Fruit fly (Drosophila melanogaster) whole organism, embryonic: ENCODE measurements around the gene CG46458.
A peak's percentile ranks its signal among the peaks of the same experiment; 100 is the strongest.

Source experiments
- Asciz ChIP-seq: fragments of 200-800 bp; sonication (Bioruptor generic); optimal IDR thresholded peaks from 2 replicates; lab custom pipeline; 2017; ENCODE audit warnings: missing biosample characterization, mild to moderate bottlenecking, missing genetic modification characterization, missing genetic modification reagents
- B-H1 ChIP-seq: fragments of 200-800 bp; sonication (Bioruptor generic); IDR thresholded peaks from 3 replicates; pipeline ENCODE4 v1.3.6; 2022; ENCODE audit warnings: missing biosample characterization, missing genetic modification characterization
- CG11504 ChIP-seq: fragments of 200-800 bp; sonication (Bioruptor generic); optimal IDR thresholded peaks from 3 replicates; lab custom pipeline; 2019; ENCODE audit warnings: missing biosample characterization, mild to moderate bottlenecking, missing genetic modification characterization, moderate library complexity
- CG12942 ChIP-seq: fragments of 200-800 bp; sonication (Bioruptor generic); optimal IDR thresholded peaks from 3 replicates; lab custom pipeline; 2016; ENCODE audit warnings: missing biosample characterization, missing genetic modification characterization
- CG14860 ChIP-seq: fragments of 200-800 bp; sonication (Bioruptor generic); IDR thresholded peaks from 3 replicates; pipeline ENCODE4 v1.3.6; 2022; ENCODE audit warnings: missing biosample characterization, missing genetic modification characterization; ENCODE audit not compliant: partially characterized antibody
- CG17359 ChIP-seq: fragments of 200-800 bp; sonication (Bioruptor generic); optimal IDR thresholded peaks from 3 replicates; lab custom pipeline; 2018; ENCODE audit warnings: missing biosample characterization, mild to moderate bottlenecking, missing genetic modification characterization, moderate library complexity
- CG18619 ChIP-seq: fragments of 200-800 bp; sonication (Bioruptor generic); optimal IDR thresholded peaks from 3 replicates; lab custom pipeline; 2017; ENCODE audit warnings: missing biosample characterization, mild to moderate bottlenecking, missing genetic modification characterization
- CG2875 ChIP-seq: fragments of 200-800 bp; sonication (Bioruptor generic); optimal IDR thresholded peaks from 2 replicates; lab custom pipeline; 2017; ENCODE audit warnings: missing biosample characterization, mild to moderate bottlenecking, missing genetic modification characterization, missing genetic modification reagents
- CG31441 ChIP-seq: fragments of 200-800 bp; sonication (Bioruptor generic); IDR thresholded peaks from 2 replicates; pipeline ENCODE4 v1.3.6; 2022; ENCODE audit warnings: missing biosample characterization, missing genetic modification characterization
- CG32532 ChIP-seq: fragments of 200-800 bp; sonication (Bioruptor generic); IDR thresholded peaks from 2 replicates; pipeline ENCODE4 v1.3.6; 2022; ENCODE audit warnings: missing biosample characterization, missing genetic modification characterization
- CG3407 ChIP-seq: fragments of 200-800 bp; sonication (Bioruptor generic); optimal IDR thresholded peaks from 2 replicates; lab custom pipeline; 2018; ENCODE audit warnings: missing biosample characterization, mild to moderate bottlenecking, missing genetic modification characterization
- CG4328 ChIP-seq: fragments of 200-800 bp; sonication (Bioruptor generic); optimal IDR thresholded peaks from 3 replicates; lab custom pipeline; 2017; ENCODE audit warnings: missing biosample characterization, missing genetic modification reagents, missing genetic modification characterization
- CG4820 ChIP-seq: fragments of 200-800 bp; sonication (Bioruptor generic); optimal IDR thresholded peaks from 3 replicates; lab custom pipeline; 2016; ENCODE audit warnings: missing biosample characterization, missing genetic modification characterization
- CG8281 ChIP-seq: fragments of 200-800 bp; sonication (Bioruptor generic); optimal IDR thresholded peaks from 2 replicates; lab custom pipeline; 2018; ENCODE audit warnings: missing biosample characterization, mild to moderate bottlenecking, missing genetic modification characterization, moderate library complexity
- CG8944 ChIP-seq: fragments of 200-800 bp; sonication (Bioruptor generic); optimal IDR thresholded peaks from 3 replicates; lab custom pipeline; 2016; ENCODE audit warnings: missing biosample characterization, missing genetic modification characterization
- CG9437 ChIP-seq: fragments of 200-800 bp; sonication (Bioruptor generic); optimal IDR thresholded peaks from 2 replicates; lab custom pipeline; 2018; ENCODE audit warnings: missing biosample characterization, mild to moderate bottlenecking, missing genetic modification characterization
- Dbx ChIP-seq: fragments of 200-800 bp; sonication (Bioruptor generic); IDR thresholded peaks from 3 replicates; pipeline ENCODE4 v1.3.6; 2022; ENCODE audit warnings: missing biosample characterization, missing genetic modification characterization
- Deaf1 ChIP-seq: fragments of 200-800 bp; optimal IDR thresholded peaks from 3 replicates; lab custom pipeline; 2019; ENCODE audit warnings: missing biosample characterization, mild to moderate bottlenecking, missing genetic modification characterization, moderate library complexity
- E2f1 ChIP-seq: fragments of 200-800 bp; sonication (Bioruptor generic); IDR thresholded peaks from 2 replicates; pipeline ENCODE4 v1.3.6; 2022; ENCODE audit warnings: missing biosample characterization, missing genetic modification characterization
- E2f2 ChIP-seq: fragments of 200-800 bp; sonication (Bioruptor generic); IDR thresholded peaks from 2 replicates; pipeline ENCODE4 v1.3.6; 2022; ENCODE audit warnings: missing biosample characterization, missing genetic modification characterization
- Eip74EF ChIP-seq, 2 experiments: fragments of 200-800 bp in 1 of 2; fragments of >200 bp in 1 of 2; sonication (Bioruptor generic) in 1 of 2; optimal IDR thresholded peaks; 2 replicates each; lab custom pipeline; 2017 to 2019; ENCODE audit warnings: missing biosample characterization in 2 of 2, missing genetic modification characterization in 2 of 2, mild to moderate bottlenecking in 1 of 2, moderate library complexity in 1 of 2
- Fer3 ChIP-seq: fragments of 200-800 bp; sonication (Bioruptor generic); optimal IDR thresholded peaks from 2 replicates; lab custom pipeline; 2018; ENCODE audit warnings: missing biosample characterization, mild to moderate bottlenecking, missing genetic modification characterization, moderate library complexity
- Hr39 ChIP-seq: fragments of >200 bp; optimal IDR thresholded peaks from 2 replicates; lab custom pipeline; 2017
- Lhr ChIP-seq: fragments of 200-800 bp; sonication (Bioruptor generic); optimal IDR thresholded peaks from 3 replicates; lab custom pipeline; 2017; ENCODE audit warnings: mild to moderate bottlenecking, missing biosample characterization, missing genetic modification reagents, missing genetic modification characterization
- Mad ChIP-seq: fragments of 200-800 bp; sonication (Bioruptor generic); optimal IDR thresholded peaks from 2 replicates; lab custom pipeline; 2016; ENCODE audit warnings: missing biosample characterization, missing genetic modification characterization
- Mrtf ChIP-seq: fragments of 200-800 bp; sonication (Bioruptor generic); IDR thresholded peaks from 3 replicates; pipeline ENCODE4 v1.3.6; 2022; ENCODE audit warnings: missing biosample characterization, missing genetic modification characterization
- Myb ChIP-seq: fragments of 200-800 bp; sonication (Bioruptor generic); optimal IDR thresholded peaks from 2 replicates; lab custom pipeline; 2016; ENCODE audit warnings: missing biosample characterization, missing genetic modification characterization
- NK7.1 ChIP-seq: fragments of 200-800 bp; sonication (Bioruptor generic); optimal IDR thresholded peaks from 3 replicates; lab custom pipeline; 2016; ENCODE audit warnings: missing biosample characterization, missing genetic modification characterization
- Neu2 ChIP-seq: fragments of 200-800 bp; sonication (Bioruptor generic); optimal IDR thresholded peaks from 3 replicates; lab custom pipeline; 2016; ENCODE audit warnings: missing biosample characterization, missing genetic modification characterization, borderline replicate concordance
- Sox100B ChIP-seq: fragments of 200-800 bp; sonication (Bioruptor generic); optimal IDR thresholded peaks from 3 replicates; lab custom pipeline; 2018; ENCODE audit warnings: missing biosample characterization, mild to moderate bottlenecking, missing genetic modification characterization
- Ssrp ChIP-seq: fragments of 200-800 bp; sonication (Bioruptor generic); optimal IDR thresholded peaks from 2 replicates; lab custom pipeline; 2018; ENCODE audit warnings: missing biosample characterization, mild to moderate bottlenecking, missing genetic modification characterization, moderate library complexity
- Tbp ChIP-seq: fragments of >200 bp; optimal IDR thresholded peaks from 2 replicates; lab custom pipeline; 2018; ENCODE audit warnings: missing biosample characterization, missing genetic modification characterization
- cato ChIP-seq: fragments of 200-800 bp; sonication (Bioruptor generic); optimal IDR thresholded peaks from 2 replicates; lab custom pipeline; 2016; ENCODE audit warnings: missing biosample characterization, missing genetic modification characterization, borderline replicate concordance
- chif ChIP-seq, 2 experiments: fragments of 200-800 bp; sonication (Bioruptor generic); optimal IDR thresholded peaks; 3 replicates each; lab custom pipeline; 2016; ENCODE audit warnings: missing biosample characterization in 2 of 2, missing genetic modification characterization in 2 of 2
- chn ChIP-seq: fragments of 200-800 bp; sonication (Bioruptor generic); optimal IDR thresholded peaks from 2 replicates; lab custom pipeline; 2016; ENCODE audit warnings: missing biosample characterization, missing genetic modification characterization
- corto ChIP-seq: fragments of 200-800 bp; sonication (Bioruptor generic); optimal IDR thresholded peaks from 2 replicates; lab custom pipeline; 2016; ENCODE audit warnings: missing biosample characterization, mild to moderate bottlenecking, missing genetic modification characterization, moderate library complexity
- ham ChIP-seq: fragments of 200-800 bp; sonication (Bioruptor generic); IDR thresholded peaks from 2 replicates; pipeline ENCODE4 v1.3.6; 2022; ENCODE audit warnings: missing biosample characterization, missing genetic modification characterization
- kah ChIP-seq: fragments of 200-800 bp; sonication (Bioruptor generic); optimal IDR thresholded peaks from 2 replicates; lab custom pipeline; 2018; ENCODE audit warnings: missing biosample characterization, mild to moderate bottlenecking, missing genetic modification characterization
- kay ChIP-seq: fragments of 200-800 bp; sonication (Bioruptor generic); optimal IDR thresholded peaks from 2 replicates; lab custom pipeline; 2016; ENCODE audit warnings: missing biosample characterization, missing genetic modification characterization
- lbe ChIP-seq: fragments of 200-800 bp; sonication (Bioruptor generic); optimal IDR thresholded peaks from 2 replicates; lab custom pipeline; 2016; ENCODE audit warnings: missing biosample characterization, mild to moderate bottlenecking, missing genetic modification characterization
- nom ChIP-seq: fragments of 200-800 bp; sonication (Bioruptor generic); optimal IDR thresholded peaks from 2 replicates; lab custom pipeline; 2017; ENCODE audit warnings: missing biosample characterization, missing genetic modification characterization, mild to moderate bottlenecking, moderate library complexity, missing genetic modification reagents
- p53 ChIP-seq: fragments of 200-800 bp; sonication (Bioruptor generic); optimal IDR thresholded peaks from 2 replicates; lab custom pipeline; 2016; ENCODE audit warnings: missing biosample characterization, missing genetic modification characterization
- pfk ChIP-seq: fragments of 200-800 bp; sonication (Bioruptor generic); optimal IDR thresholded peaks from 2 replicates; lab custom pipeline; 2018; ENCODE audit warnings: missing biosample characterization, mild to moderate bottlenecking, missing genetic modification characterization, moderate library complexity
- pzg ChIP-seq: fragments of 200-800 bp; sonication (Bioruptor generic); optimal IDR thresholded peaks from 3 replicates; lab custom pipeline; 2018; ENCODE audit warnings: missing biosample characterization, mild to moderate bottlenecking, missing genetic modification characterization, moderate library complexity
- scrt ChIP-seq: fragments of 200-800 bp; sonication (Bioruptor generic); optimal IDR thresholded peaks from 2 replicates; lab custom pipeline; 2018; ENCODE audit warnings: missing biosample characterization, mild to moderate bottlenecking, missing genetic modification characterization, moderate library complexity
- ssp ChIP-seq: fragments of 200-800 bp; sonication (Bioruptor generic); IDR thresholded peaks from 2 replicates; pipeline ENCODE4 v1.3.6; 2022; ENCODE audit warnings: missing biosample characterization, missing genetic modification characterization
- unpg ChIP-seq: fragments of 200-800 bp; sonication (Bioruptor generic); optimal IDR thresholded peaks from 3 replicates; lab custom pipeline; 2018; ENCODE audit warnings: missing biosample characterization, mild to moderate bottlenecking, missing genetic modification characterization, moderate library complexity
- zfh1 ChIP-seq: fragments of 200-800 bp; sonication (Bioruptor generic); IDR thresholded peaks from 3 replicates; pipeline ENCODE4 v1.3.6; 2022; ENCODE audit warnings: missing biosample characterization, missing genetic modification characterization
- zfh2 ChIP-seq: fragments of 200-800 bp; sonication (Bioruptor generic); optimal IDR thresholded peaks from 2 replicates; lab custom pipeline; 2016; ENCODE audit warnings: missing biosample characterization, missing genetic modification characterization

Gene CG46458

DNA sequence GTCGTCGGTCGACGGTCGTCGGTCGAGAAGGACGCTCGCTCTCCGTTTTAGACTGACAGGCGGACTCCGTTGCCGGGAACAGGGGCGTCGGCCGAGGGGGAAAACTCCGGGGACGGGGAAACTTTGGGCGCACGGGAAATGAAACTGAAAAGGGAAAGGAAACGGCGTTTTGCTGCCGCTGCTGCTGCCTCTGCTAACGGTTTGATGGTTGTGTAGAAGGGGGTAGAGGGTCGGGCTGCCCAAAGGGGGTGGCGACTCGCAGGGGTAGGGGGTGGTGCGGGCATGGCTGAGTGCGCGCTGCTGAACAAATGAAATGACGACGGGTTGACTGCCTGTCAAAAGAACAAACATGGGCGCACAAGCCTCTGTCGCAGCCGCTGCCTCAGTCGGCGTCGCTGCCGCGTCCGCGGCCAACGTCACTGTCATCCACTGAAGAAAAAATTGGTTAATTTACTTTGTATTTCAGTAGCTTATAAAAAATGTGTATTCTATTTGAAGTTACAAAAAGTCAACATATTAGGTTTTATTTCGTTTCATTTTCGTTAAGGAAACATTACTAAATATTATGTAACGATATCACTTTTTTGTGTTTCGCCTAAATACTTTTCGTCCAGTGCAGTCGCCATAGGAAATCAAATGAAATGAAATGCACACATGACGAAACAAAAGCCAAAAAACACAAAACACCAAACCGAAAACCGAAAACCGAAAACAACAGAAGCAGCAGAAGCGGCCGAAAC is 22.2 kb downstream of the CG46458 start (continued):
- TF ChIP-seq Neu2 (GFP tag; lab: Kevin White, UChicago) (peak; percentile 40), Myb (GFP tag; lab: Kevin White, UChicago) (peak; percentile 31), CG32532 (GFP tag; lab: Robert Waterston, UW) (peak; percentile 45; the same call in 1 of the 2 replicates), Tbp (GFP tag; lab: Kevin White, UChicago) (no peak), CG11504 (peak; percentile 89), Sox100B (peak; percentile 77), cato (GFP tag; lab: Kevin White, UChicago) (peak; percentile 38), p53 (GFP tag; lab: Kevin White, UChicago) (no peak), B-H1 (peak; percentile 58), pfk (GFP tag; lab: Kevin White, UChicago) (no peak), corto (GFP tag; lab: Kevin White, UChicago) (peak; percentile 56), kah (GFP tag; lab: Kevin White, UChicago) (peak; percentile 22), Mrtf (GFP tag; lab: Robert Waterston, UW) (peak; percentile 52; the same call in 2 of the 3 replicates), E2f2 (GFP tag; lab: Robert Waterston, UW) (peak; percentile 30; the same call in 1 of the 2 replicates), Eip74EF (GFP tag; optimal IDR thresholded peaks at IDR 0.05; lab: Kevin White, UChicago) (peak in 1 of 2 experiments; percentile 83), NK7.1 (GFP tag; lab: Kevin White, UChicago) (peak; percentile 56), Asciz (GFP tag; lab: Kevin White, UChicago) (peak; percentile 80), zfh1 (GFP tag; lab: Robert Waterston, UW) (peak; percentile 75), CG17359 (peak; percentile 82), chn (GFP tag; lab: Kevin White, UChicago) (peak; percentile 62), CG4328 (GFP tag; lab: Kevin White, UChicago) (peak; percentile 40), Hr39 (lab: Kevin White, UChicago) (no peak), ssp (GFP tag; lab: Robert Waterston, UW) (peak; percentile 41), CG8281 (peak; percentile 47), CG12942 (GFP tag; lab: Kevin White, UChicago) (peak; percentile 40), CG4820 (GFP tag; lab: Kevin White, UChicago) (peak; percentile 74), lbe (GFP tag; lab: Kevin White, UChicago) (peak; percentile 58), scrt (peak; percentile 46), Mad (peak; percentile 30), Fer3 (peak; percentile 54), Deaf1 (peak; percentile 53), CG14860 (no peak), Ssrp (tag; lab: Kevin White, UChicago) (peak; percentile 77), nom (no peak), chif (GFP tag; optimal IDR thresholded peaks at IDR 0.05; lab: Kevin White, UChicago) (peak; percentile 67 to 84), zfh2 (no peak), CG31441 (GFP tag; lab: Robert Waterston, UW) (peak; percentile 90), Lhr (GFP tag; lab: Kevin White, UChicago) (peak; percentile 22), unpg (GFP tag; lab: Kevin White, UChicago) (peak; percentile 83), CG2875 (GFP tag; lab: Kevin White, UChicago) (peak; percentile 68), ham (GFP tag; lab: Robert Waterston, UW) (no peak), CG18619 (GFP tag; lab: Kevin White, UChicago) (peak; percentile 54), E2f1 (GFP tag; lab: Robert Waterston, UW) (peak; percentile 44), pzg (GFP tag; lab: Kevin White, UChicago) (no peak), Dbx (GFP tag; lab: Robert Waterston, UW) (no peak), kay (GFP tag; lab: Kevin White, UChicago) (peak; percentile 26), CG9437 (GFP tag; lab: Kevin White, UChicago) (peak; percentile 30), CG3407 (GFP tag; lab: Kevin White, UChicago) (peak; percentile 67), CG8944 (peak; percentile 42)
